Worm (Caenorhabditis elegans) whole organism, L1 larva: Measurements from ENCODE around the gene F52E10.2.

ENCODE experiments used
- nhr-77 ChIP-seq: fragments of 150-350 bp; optimal IDR thresholded peaks from 2 replicates; lab custom pipeline; 2014; ENCODE audit warnings: missing biosample characterization, missing genetic modification characterization
- unc-130 ChIP-seq: fragments of 150-350 bp; optimal IDR thresholded peaks from 2 replicates; lab custom pipeline; 2017; ENCODE audit warnings: missing biosample characterization, missing genetic modification characterization, inconsistent platforms
- unc-62 ChIP-seq: fragments of 150-350 bp; optimal IDR thresholded peaks from 2 replicates; lab custom pipeline; 2014; ENCODE audit warnings: missing biosample characterization, missing genetic modification reagents, missing genetic modification characterization

DNA sequence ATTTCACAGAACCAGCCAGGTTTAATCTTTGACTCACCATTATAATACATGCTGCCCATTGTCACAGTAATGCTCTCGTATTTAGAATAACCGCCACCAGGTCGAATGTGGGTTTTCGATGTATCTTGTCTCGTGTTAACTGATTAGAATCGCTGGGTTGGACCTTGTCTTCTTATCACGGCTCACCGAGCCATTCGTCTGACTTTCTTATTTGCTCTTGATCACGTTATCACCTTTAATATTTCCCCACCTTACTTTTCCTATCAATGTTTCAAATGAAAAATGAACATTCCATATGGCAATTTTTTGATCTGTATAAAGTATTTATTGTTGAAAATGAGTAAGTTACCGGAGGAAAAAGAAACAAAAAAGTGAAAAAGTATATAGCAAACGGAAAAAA lies 21.0 kb downstream of the F52E10.2 start, which contains the start of gene sgk-1:
- TF ChIP-seq unc-62 = no peak
- no peak for TF ChIP-seq unc-130 (tag; lab: Kevin White, UChicago)
- no peak for TF ChIP-seq nhr-77
